Fruit fly (Drosophila melanogaster) whole organism, wandering third instar larva: ENCODE measurements around the gene CG13896.

Experiments used
- Abd-B ChIP-seq: fragments of >200 bp; optimal IDR thresholded peaks from 2 replicates; lab custom pipeline; 2017; ENCODE audit warnings: missing biosample characterization, missing genetic modification characterization
- CG32264 ChIP-seq: fragments of 200-800 bp; sonication (Bioruptor generic); optimal IDR thresholded peaks from 2 replicates; lab custom pipeline; 2016; ENCODE audit warnings: missing biosample characterization, missing genetic modification characterization
- CG9705 ChIP-seq: fragments of 200-800 bp; sonication (Bioruptor generic); optimal IDR thresholded peaks from 2 replicates; lab custom pipeline; 2018; ENCODE audit warnings: missing biosample characterization, mild to moderate bottlenecking, missing genetic modification characterization
- CrebA ChIP-seq: fragments of 200-800 bp; sonication (Bioruptor generic); optimal IDR thresholded peaks from 2 replicates; lab custom pipeline; 2016; ENCODE audit warnings: missing biosample characterization, mild to moderate bottlenecking, missing genetic modification characterization, borderline replicate concordance
- Dfd ChIP-seq: fragments of >200 bp; optimal IDR thresholded peaks from 2 replicates; lab custom pipeline; 2017; ENCODE audit warnings: missing biosample characterization, missing genetic modification characterization
- Dif ChIP-seq: fragments of 200-275, 200-300 bp; sonication (Bioruptor generic); optimal IDR thresholded peaks from 2 replicates; lab custom pipeline; 2018; ENCODE audit warnings: missing biosample characterization, missing genetic modification characterization; ENCODE audit not compliant: partially characterized antibody
- GATAd ChIP-seq: sonication (Bioruptor generic); optimal IDR thresholded peaks from 2 replicates; lab custom pipeline; 2016; ENCODE audit warnings: missing biosample characterization, missing genetic modification characterization
- HLH106 ChIP-seq: fragments of 200-800 bp; optimal IDR thresholded peaks from 3 replicates; lab custom pipeline; 2019; ENCODE audit warnings: missing biosample characterization, mild to moderate bottlenecking, missing genetic modification characterization, moderate library complexity
- Hnf4 ChIP-seq: fragments of 200-800 bp; sonication (Bioruptor generic); optimal IDR thresholded peaks from 2 replicates; lab custom pipeline; 2016; ENCODE audit warnings: missing biosample characterization, mild to moderate bottlenecking, missing genetic modification characterization
- Hr78 ChIP-seq: fragments of >200 bp; optimal IDR thresholded peaks from 2 replicates; lab custom pipeline; 2017; ENCODE audit warnings: missing biosample characterization, missing genetic modification characterization
- Hr83 ChIP-seq: fragments of 200-300 bp; sonication (Bioruptor generic); optimal IDR thresholded peaks from 2 replicates; lab custom pipeline; 2016; ENCODE audit warnings: missing biosample characterization, mild to moderate bottlenecking, missing genetic modification characterization, moderate library complexity; ENCODE audit not compliant: poor library complexity, severe bottlenecking
- Jra ChIP-seq: sonication (Bioruptor generic); optimal IDR thresholded peaks from 2 replicates; lab custom pipeline; 2016; ENCODE audit warnings: missing biosample characterization, missing genetic modification characterization
- Mio ChIP-seq: sonication (Bioruptor generic); optimal IDR thresholded peaks from 2 replicates; lab custom pipeline; 2016; ENCODE audit warnings: missing biosample characterization, missing genetic modification characterization
- Myc ChIP-seq: fragments of >200 bp; optimal IDR thresholded peaks from 2 replicates; lab custom pipeline; 2017
- N ChIP-seq: fragments of >200 bp; optimal IDR thresholded peaks from 2 replicates; lab custom pipeline; 2018; ENCODE audit warnings: missing biosample characterization, missing external identifiers, missing genetic modification characterization
- OdsH ChIP-seq: fragments of 200-800 bp; sonication (Bioruptor generic); optimal IDR thresholded peaks from 2 replicates; lab custom pipeline; 2016; ENCODE audit warnings: missing biosample characterization, mild to moderate bottlenecking, missing genetic modification characterization
- Rel ChIP-seq, 2 experiments: fragments of 200-800 bp; sonication (Bioruptor generic) in 1 of 2; optimal IDR thresholded peaks; 2 replicates in 1 of 2; 3 replicates in 1 of 2; lab custom pipeline; 2016 to 2019; ENCODE audit warnings: mild to moderate bottlenecking in 2 of 2, missing biosample characterization in 2 of 2, missing genetic modification characterization in 2 of 2, moderate library complexity in 1 of 2
- Sp1 ChIP-seq: fragments of 200-800 bp; sonication (Bioruptor generic); optimal IDR thresholded peaks from 3 replicates; lab custom pipeline; 2019; ENCODE audit warnings: missing biosample characterization, mild to moderate bottlenecking, missing genetic modification characterization, moderate library complexity
- Vsx2 ChIP-seq: fragments of 200-300, 225-300 bp; sonication (Bioruptor generic); optimal IDR thresholded peaks from 2 replicates; lab custom pipeline; 2018; ENCODE audit warnings: missing biosample characterization, missing genetic modification characterization; ENCODE audit not compliant: partially characterized antibody
- br ChIP-seq: fragments of 200-800 bp; sonication (Bioruptor generic); optimal IDR thresholded peaks from 2 replicates; lab custom pipeline; 2016; ENCODE audit warnings: missing biosample characterization, missing genetic modification characterization
- brk ChIP-seq: fragments of 200-800 bp; sonication (Bioruptor generic); optimal IDR thresholded peaks from 2 replicates; lab custom pipeline; 2016; ENCODE audit warnings: missing biosample characterization, mild to moderate bottlenecking, missing genetic modification characterization
- dl ChIP-seq, 2 experiments: fragments of 175-275, 200-275 bp in 1 of 2; fragments of 200-275 bp in 1 of 2; sonication (Bioruptor generic); optimal IDR thresholded peaks; lab custom pipeline; 2018; ENCODE audit warnings: mild to moderate bottlenecking in 2 of 2, missing biosample characterization in 2 of 2, missing genetic modification characterization in 2 of 2, moderate library complexity in 2 of 2; ENCODE audit not compliant: partially characterized antibody in 2 of 2, insufficient read depth in 1 of 2
- dmrt93B ChIP-seq: fragments of 200-800 bp; sonication (Bioruptor generic); optimal IDR thresholded peaks from 2 replicates; lab custom pipeline; 2018; ENCODE audit warnings: missing biosample characterization, mild to moderate bottlenecking, missing genetic modification characterization
- dsf ChIP-seq: sonication (Bioruptor generic); optimal IDR thresholded peaks from 2 replicates; lab custom pipeline; 2016; ENCODE audit warnings: missing biosample characterization, missing genetic modification characterization, borderline replicate concordance
- ey ChIP-seq: fragments of 200-800 bp; sonication (Bioruptor generic); optimal IDR thresholded peaks from 2 replicates; lab custom pipeline; 2016; ENCODE audit warnings: missing biosample characterization, missing genetic modification characterization
- foxo ChIP-seq, 2 experiments: fragments of 200-800 bp; sonication (Bioruptor generic); optimal IDR thresholded peaks; 2 replicates in 1 of 2; 3 replicates in 1 of 2; lab custom pipeline; 2016 to 2017; ENCODE audit warnings: missing biosample characterization in 2 of 2, missing genetic modification characterization in 2 of 2
- fru ChIP-seq: fragments of 200-800 bp; sonication (Bioruptor generic); optimal IDR thresholded peaks from 3 replicates; lab custom pipeline; 2016; ENCODE audit warnings: missing biosample characterization, mild to moderate bottlenecking, missing genetic modification characterization
- h ChIP-seq: fragments of 200-800 bp; sonication (Bioruptor generic); optimal IDR thresholded peaks from 3 replicates; lab custom pipeline; 2016; ENCODE audit warnings: missing biosample characterization, mild to moderate bottlenecking, missing genetic modification characterization
- jim ChIP-seq: fragments of 175-275, 200-325 bp; sonication (Bioruptor generic); optimal IDR thresholded peaks from 2 replicates; lab custom pipeline; 2016; ENCODE audit warnings: missing biosample characterization, mild to moderate bottlenecking, missing genetic modification characterization
- lola ChIP-seq: fragments of >200 bp; optimal IDR thresholded peaks from 2 replicates; lab custom pipeline; 2017; ENCODE audit warnings: missing biosample characterization, missing genetic modification characterization
- pan ChIP-seq: fragments of >200 bp; optimal IDR thresholded peaks from 2 replicates; lab custom pipeline; 2017
- psq ChIP-seq: fragments of 200-800 bp; sonication (Bioruptor generic); optimal IDR thresholded peaks from 3 replicates; lab custom pipeline; 2017; ENCODE audit warnings: missing biosample characterization, mild to moderate bottlenecking, missing genetic modification characterization, moderate library complexity
- rgr ChIP-seq: fragments of 200-800 bp; sonication (Bioruptor generic); optimal IDR thresholded peaks from 3 replicates; lab custom pipeline; 2016; ENCODE audit warnings: missing biosample characterization, mild to moderate bottlenecking, missing genetic modification characterization
- sage ChIP-seq: fragments of 200-800 bp; sonication (Bioruptor generic); optimal IDR thresholded peaks from 2 replicates; lab custom pipeline; 2016; ENCODE audit warnings: missing biosample characterization, mild to moderate bottlenecking, missing genetic modification characterization
- sv ChIP-seq: fragments of 200-800 bp; sonication (Bioruptor generic); optimal IDR thresholded peaks from 3 replicates; lab custom pipeline; 2016; ENCODE audit warnings: missing biosample characterization, missing genetic modification characterization
- tai ChIP-seq: sonication (Bioruptor generic); optimal IDR thresholded peaks from 2 replicates; lab custom pipeline; 2016; ENCODE audit warnings: missing biosample characterization, missing genetic modification characterization
- usp ChIP-seq: fragments of >200 bp; optimal IDR thresholded peaks from 2 replicates; lab custom pipeline; 2017; ENCODE audit warnings: missing biosample characterization, missing genetic modification characterization
- woc ChIP-seq: sonication (Bioruptor generic); optimal IDR thresholded peaks from 2 replicates; lab custom pipeline; 2016; ENCODE audit warnings: missing biosample characterization, mild to moderate bottlenecking, missing genetic modification characterization

The CG13896 gene

dm6 chr3L:745222-745942 is 33.7 kb upstream of the CG13896 start:
- TF ChIP-seq h (GFP tag; lab: Kevin White, UChicago) (peak; percentile 51), lola (GFP tag; lab: Kevin White, UChicago) (no peak), Dif (GFP tag; lab: Kevin White, UChicago) (no peak), N (GFP tag; lab: Kevin White, UChicago) (no peak), psq (GFP tag; lab: Kevin White, UChicago) (peak; percentile 6), tai (GFP tag; lab: Kevin White, UChicago) (peak; percentile 40), dl (GFP tag; optimal IDR thresholded peaks at IDR 0.05; lab: Kevin White, UChicago; ENCODE audit: insufficient read depth in 1 of 2, partially characterized antibody in 2 of 2) (no peak), brk (GFP tag; lab: Kevin White, UChicago) (no peak), Dfd (GFP tag; lab: Kevin White, UChicago) (no peak), dmrt93B (GFP tag; lab: Kevin White, UChicago) (no peak), pan (lab: Kevin White, UChicago) (no peak), usp (GFP tag; lab: Kevin White, UChicago) (no peak), woc (GFP tag; lab: Kevin White, UChicago) (peak; percentile 36), jim (GFP tag; lab: Kevin White, UChicago) (no peak), Myc (no peak), sage (GFP tag; lab: Kevin White, UChicago) (no peak), fru (peak; percentile 41), Sp1 (GFP tag; lab: Kevin White, UChicago) (peak; percentile 33), Hr78 (GFP tag; lab: Kevin White, UChicago) (no peak), CG9705 (GFP tag; lab: Kevin White, UChicago) (no peak), sv (GFP tag; lab: Kevin White, UChicago) (peak; percentile 19), ey (GFP tag; lab: Kevin White, UChicago) (peak; percentile 34), CG32264 (no peak), dsf (no peak), HLH106 (tag; lab: Kevin White, UChicago) (peak; percentile 35), OdsH (GFP tag; lab: Kevin White, UChicago) (peak; percentile 39), Jra (GFP tag; lab: Kevin White, UChicago) (no peak), Hr83 (GFP tag; lab: Kevin White, UChicago) (no peak), GATAd (GFP tag; lab: Kevin White, UChicago) (no peak), Abd-B (GFP tag; lab: Kevin White, UChicago) (no peak), Vsx2 (GFP tag; lab: Kevin White, UChicago) (no peak), rgr (peak; percentile 38), CrebA (GFP tag; lab: Kevin White, UChicago) (no peak), foxo (GFP tag; optimal IDR thresholded peaks at IDR 0.05; lab: Kevin White, UChicago) (peak in 1 of 2 experiments; percentile 43), Rel (GFP tag; optimal IDR thresholded peaks at IDR 0.05; lab: Kevin White, UChicago) (no peak), Rel (tag; optimal IDR thresholded peaks at IDR 0.05; lab: Kevin White, UChicago) (no peak), Hnf4 (GFP tag; lab: Kevin White, UChicago) (peak; percentile 21), br (GFP tag; lab: Kevin White, UChicago) (no peak), Mio (GFP tag; lab: Kevin White, UChicago) (no peak)
- TF ChIP-seq, all 38 proteins: peak for 13

- TF ChIP-seq Abd-B (GFP tag; lab: Kevin White, UChicago): no peak
- no peak for TF ChIP-seq Hr83 (GFP tag; lab: Kevin White, UChicago)
Measured at dm6 chr3L:744290-744804, 32.7 kb upstream of the CG13896 start.
